Worm (Caenorhabditis elegans) whole organism, midembryonic: ENCODE data around the gene smi-1.

ENCODE experiments used
- T22C8.4 ChIP-seq: fragments of 200-800 bp; sonication (Bioruptor generic); IDR thresholded peaks from 2 replicates; pipeline ENCODE4 v1.3.6; 2022; ENCODE audit warnings: missing genetic modification characterization, missing compliant biosample characterization
- flt-1 ChIP-seq: fragments of 200-800 bp; sonication (Bioruptor generic); IDR thresholded peaks from 2 replicates; pipeline ENCODE4 v1.3.6; 2022; ENCODE audit warnings: missing genetic modification characterization, missing compliant biosample characterization
- klf-2 ChIP-seq: fragments of 200-800 bp; sonication (Bioruptor generic); conservative IDR thresholded peaks from 2 replicates; pipeline ENCODE4 v1.3.6; 2022; ENCODE audit warnings: missing genetic modification reagents, missing genetic modification characterization, missing compliant biosample characterization
- med-1 ChIP-seq: sonication (generic microtip); optimal IDR thresholded peaks from 2 replicates; lab custom pipeline; 2017; ENCODE audit warnings: missing genetic modification characterization, mild to moderate bottlenecking, missing compliant biosample characterization, antibody characterized with exemption, missing genetic modification reagents; ENCODE audit not compliant: insufficient read depth
- ref-1 ChIP-seq: fragments of 200-800 bp; sonication (Bioruptor generic); conservative IDR thresholded peaks from 2 replicates; pipeline ENCODE4 v1.3.6; 2022; ENCODE audit warnings: missing genetic modification reagents, missing genetic modification characterization, missing compliant biosample characterization
- ztf-23 ChIP-seq: fragments of 200-800 bp; sonication (Bioruptor generic); IDR thresholded peaks from 2 replicates; pipeline ENCODE4 v1.3.6; 2022; ENCODE audit warnings: missing genetic modification reagents, missing genetic modification characterization, missing compliant biosample characterization
- ztf-29 ChIP-seq: fragments of 200-800 bp; sonication (Bioruptor generic); IDR thresholded peaks from 2 replicates; pipeline ENCODE4 v1.3.6; 2022; ENCODE audit warnings: missing genetic modification reagents, missing genetic modification characterization, missing compliant biosample characterization

- TF ChIP-seq ztf-23 = no peak
- no peak for TF ChIP-seq klf-2 (GFP tag; lab: Robert Waterston, UW)
- no peak for TF ChIP-seq T22C8.4 (GFP tag; lab: Robert Waterston, UW)
- no peak for TF ChIP-seq ref-1
- TF ChIP-seq ztf-29 (GFP tag; lab: Robert Waterston, UW) = no peak
- TF ChIP-seq flt-1 (GFP tag; lab: Robert Waterston, UW) = no peak
- no peak for TF ChIP-seq med-1 (GFP tag; lab: Kevin White, UChicago)
Observed at ce11 chrIII:1878065-1878464, at the start of gene smi-1.
